Worm (Caenorhabditis elegans) whole organism, L4/young adult: ENCODE results near the gene mog-5.
A peak's percentile ranks its signal among the peaks of the same experiment; 100 is the strongest.

ENCODE experiments used
- W03F9.2 ChIP-seq: fragments of 150-350 bp; optimal IDR thresholded peaks from 2 replicates; lab custom pipeline; 2014; ENCODE audit warnings: missing biosample characterization, missing genetic modification characterization
- dao-5 ChIP-seq: sonication (generic microtip); optimal IDR thresholded peaks from 2 replicates; lab custom pipeline; 2016; ENCODE audit warnings: missing genotype, missing genetic modification characterization, moderate library complexity, missing compliant biosample characterization
- him-1 ChIP-seq: sonication (generic microtip); optimal IDR thresholded peaks from 2 replicates; lab custom pipeline; 2016; ENCODE audit warnings: missing genotype, missing genetic modification reagents, missing genetic modification characterization, missing compliant biosample characterization

Gene mog-5

DNA sequence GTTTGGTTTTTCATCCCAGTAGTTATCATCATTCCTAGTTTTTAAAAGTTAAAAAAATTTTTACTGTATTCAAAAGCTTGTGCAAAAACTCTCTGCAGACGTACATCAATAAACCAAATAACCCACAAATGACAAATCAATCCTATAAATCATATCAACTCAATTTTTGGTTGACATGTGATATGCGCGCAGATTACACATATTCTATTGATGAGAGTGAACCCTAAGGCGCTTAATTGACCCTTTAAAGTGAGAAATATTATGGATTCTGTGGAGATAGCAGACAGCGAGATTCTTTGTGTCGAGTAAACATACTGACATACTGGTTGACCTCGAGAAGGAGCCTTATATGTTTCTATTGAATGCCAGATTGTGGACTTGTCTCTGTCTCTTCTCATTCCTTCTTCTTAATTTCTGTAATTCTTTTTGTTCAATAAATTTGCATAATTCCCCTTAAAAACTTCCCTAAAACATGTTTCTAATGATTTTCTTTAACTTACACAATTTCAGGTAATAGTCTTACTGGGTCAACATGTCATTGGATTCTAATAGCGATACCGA, 16.9 kb downstream of the mog-5 start, which contains the start of gene EEED8.2:
EEED8.2 (plus strand) TSS at position 511 of the 561 bp plus-strand sequence.
- no peak for TF ChIP-seq him-1 (tag; lab: Kevin White, UChicago)
- TF ChIP-seq dao-5 (tag; lab: Kevin White, UChicago): no peak
- TF ChIP-seq W03F9.2 (tag; lab: Kevin White, UChicago): no peak

DNA sequence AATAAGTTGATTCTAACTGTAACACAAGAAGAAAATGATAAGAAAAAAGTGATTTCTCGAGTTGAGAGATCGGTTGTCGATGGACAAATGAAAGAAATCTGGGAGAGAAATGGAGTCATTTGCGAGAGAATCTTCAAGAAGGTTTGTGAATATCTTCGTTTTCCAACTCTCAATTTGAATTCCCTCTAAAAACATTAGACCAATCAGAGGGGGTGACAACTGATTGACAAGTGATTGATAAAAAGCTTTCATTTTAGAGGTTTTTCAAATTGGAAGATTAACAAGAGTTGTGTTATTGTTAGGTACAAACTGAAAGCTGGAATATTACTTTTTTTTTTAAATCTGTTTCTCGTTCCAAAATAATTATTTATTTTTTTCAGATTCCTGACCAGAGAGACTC, 18.6 kb downstream of the mog-5 start:
- TF ChIP-seq W03F9.2 (tag; lab: Kevin White, UChicago): no peak
- TF ChIP-seq dao-5 (tag; lab: Kevin White, UChicago): no peak
- no peak for TF ChIP-seq him-1 (tag; lab: Kevin White, UChicago)

DNA sequence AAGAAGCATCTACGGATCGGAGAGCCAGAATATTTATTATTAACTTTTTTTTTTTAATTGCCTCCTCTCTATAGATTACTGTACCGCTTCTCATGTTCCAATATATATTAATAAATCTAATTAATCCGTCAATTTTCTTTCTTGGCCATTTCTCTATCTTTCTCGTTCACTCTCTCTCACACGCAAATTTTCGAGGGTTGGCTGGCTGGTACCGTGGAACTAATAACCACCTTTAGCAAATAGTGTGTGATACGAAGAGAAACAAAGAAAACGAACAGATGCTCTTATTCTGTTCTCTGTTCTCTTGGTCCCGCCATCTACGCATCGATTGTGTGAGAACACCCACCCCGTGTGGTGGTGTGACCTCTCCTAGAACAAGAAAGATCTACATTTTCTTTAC, 19.0 kb downstream of the mog-5 start:
- TF ChIP-seq dao-5 (tag; lab: Kevin White, UChicago) (no peak), him-1 (tag; lab: Kevin White, UChicago) (no peak), W03F9.2 (tag; lab: Kevin White, UChicago) (no peak)

DNA sequence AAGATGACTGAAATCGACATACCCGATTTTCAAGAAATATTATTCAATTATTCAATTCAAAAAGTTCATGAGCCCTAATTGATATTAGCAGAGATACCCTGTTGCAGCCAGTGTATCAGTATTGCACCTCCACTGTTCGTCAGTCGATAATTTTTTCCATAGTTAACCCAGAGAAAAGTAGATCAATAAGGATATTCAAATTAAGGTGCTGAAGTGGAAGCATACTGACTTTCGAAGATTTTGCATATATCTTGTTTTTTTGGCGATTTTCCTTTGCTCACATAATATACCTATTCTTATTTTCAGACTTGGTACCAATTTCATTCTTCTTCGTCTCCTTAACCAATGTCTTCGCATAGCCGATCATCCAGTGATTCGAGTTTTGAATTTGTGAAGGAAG, 19.6 kb downstream of the mog-5 start, which contains the start of gene EEED8.15:
EEED8.15 (plus strand) TSS at position 301 of the 400 bp plus-strand sequence.
- TF ChIP-seq dao-5 (tag; lab: Kevin White, UChicago): no peak

DNA sequence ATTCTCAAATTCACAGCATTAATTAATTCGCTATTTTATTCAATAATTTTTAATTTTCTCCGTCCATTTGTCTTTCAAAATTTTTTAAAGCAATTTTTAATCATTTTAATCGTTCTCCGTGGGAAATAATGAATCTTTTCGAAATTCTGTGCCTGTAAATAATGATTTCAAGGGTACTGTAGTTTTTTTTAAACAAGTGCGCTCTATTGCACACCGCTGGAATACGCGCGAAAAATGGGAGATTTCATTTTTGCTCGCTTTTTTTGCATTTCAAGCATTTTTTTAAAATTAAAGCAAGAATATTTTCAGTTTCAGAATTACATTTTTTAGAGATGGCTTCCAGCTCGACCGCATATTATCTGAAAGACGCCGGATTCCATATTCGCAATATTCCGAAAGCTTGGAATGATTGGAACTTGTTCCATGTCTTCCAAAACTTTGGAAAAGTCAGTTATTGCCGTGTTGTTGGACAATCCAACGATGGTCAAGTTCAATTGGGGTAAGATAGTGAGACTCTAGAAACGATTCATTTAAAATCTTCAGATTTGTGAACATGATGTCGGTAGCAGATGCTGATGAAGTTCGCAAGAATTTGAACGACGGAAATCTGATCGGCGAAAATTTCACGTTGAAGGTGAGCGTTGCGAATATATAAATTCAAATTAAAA, 21.7 kb downstream of the mog-5 start, which contains the start of gene tofu-6:
tofu-6 (plus strand) TSS at position 302 of the 668 bp plus-strand sequence.
- no peak for TF ChIP-seq him-1 (tag; lab: Kevin White, UChicago)
- no peak for TF ChIP-seq dao-5 (tag; lab: Kevin White, UChicago)
- no peak for TF ChIP-seq W03F9.2 (tag; lab: Kevin White, UChicago)

DNA sequence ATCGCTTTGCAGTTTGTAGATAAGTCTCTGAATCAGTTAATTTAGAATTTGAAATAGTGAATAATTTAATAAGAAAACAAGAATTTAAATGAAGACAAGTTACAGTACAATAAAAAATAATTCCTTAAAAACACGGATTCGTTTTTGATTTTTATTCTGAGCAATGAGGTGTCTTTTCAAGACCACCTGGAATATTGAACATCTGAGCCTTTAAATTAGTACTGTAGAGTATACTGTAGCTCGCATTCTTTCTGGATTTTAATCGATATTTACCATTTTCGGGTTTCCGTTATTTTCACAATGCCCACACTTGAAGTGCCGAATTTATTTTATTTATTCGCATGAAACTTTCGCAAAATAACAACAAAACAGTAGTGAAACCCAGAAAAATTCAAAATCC, 24.5 kb downstream of the mog-5 start, which contains the start of gene F07F6.7:
F07F6.7 (minus strand) TSS at position 27 of the 400 bp plus-strand sequence.
- TF ChIP-seq W03F9.2 (tag; lab: Kevin White, UChicago) (no peak), him-1 (tag; lab: Kevin White, UChicago) (no peak), dao-5 (tag; lab: Kevin White, UChicago) (no peak)

DNA sequence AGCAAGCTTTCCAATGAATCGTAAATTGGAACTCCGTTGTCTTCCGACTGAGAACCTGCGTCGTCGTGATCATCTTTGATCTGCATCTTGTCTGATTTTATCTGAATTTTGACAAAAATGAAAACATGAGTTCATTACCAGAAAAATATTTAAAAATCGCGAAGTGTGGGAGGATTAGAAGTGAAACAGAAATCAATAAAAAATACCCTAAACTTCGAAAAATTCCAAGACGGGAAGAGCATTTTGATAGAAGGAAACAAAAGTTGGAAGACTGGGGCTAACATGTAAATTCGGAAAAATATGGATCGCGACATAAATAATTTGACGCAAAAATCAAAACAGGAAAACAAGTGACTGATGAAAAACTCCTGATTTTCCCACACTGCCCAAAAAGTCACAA, 26.3 kb downstream of the mog-5 start, which contains the start of gene F07F6.8:
F07F6.8 (minus strand) TSS at position 101 of the 400 bp plus-strand sequence.
- TF ChIP-seq him-1 (tag; lab: Kevin White, UChicago): no peak
- TF ChIP-seq W03F9.2 (tag; lab: Kevin White, UChicago): no peak
- TF ChIP-seq dao-5 (tag; lab: Kevin White, UChicago): no peak

DNA sequence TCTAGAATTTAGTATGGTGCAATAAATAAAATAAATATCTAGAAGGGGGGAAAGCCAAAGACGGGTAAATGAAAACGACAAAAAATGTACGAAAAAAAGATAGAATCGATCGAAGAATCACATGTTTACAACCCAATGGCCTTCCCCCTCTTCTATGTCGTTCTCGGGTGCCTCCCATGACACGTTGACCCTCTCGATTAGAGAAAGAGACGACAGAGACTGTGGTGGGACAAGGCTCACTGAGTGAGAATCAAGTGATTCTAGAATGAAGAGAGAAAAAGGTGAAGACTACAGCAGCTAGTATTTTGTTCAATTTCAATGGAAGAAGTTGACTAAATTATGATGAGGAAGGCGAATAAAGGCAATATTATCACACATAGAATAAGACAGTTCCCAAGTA, 26.7 kb downstream of the mog-5 start:
- TF ChIP-seq W03F9.2 (tag; lab: Kevin White, UChicago) (no peak), him-1 (tag; lab: Kevin White, UChicago) (no peak)

DNA sequence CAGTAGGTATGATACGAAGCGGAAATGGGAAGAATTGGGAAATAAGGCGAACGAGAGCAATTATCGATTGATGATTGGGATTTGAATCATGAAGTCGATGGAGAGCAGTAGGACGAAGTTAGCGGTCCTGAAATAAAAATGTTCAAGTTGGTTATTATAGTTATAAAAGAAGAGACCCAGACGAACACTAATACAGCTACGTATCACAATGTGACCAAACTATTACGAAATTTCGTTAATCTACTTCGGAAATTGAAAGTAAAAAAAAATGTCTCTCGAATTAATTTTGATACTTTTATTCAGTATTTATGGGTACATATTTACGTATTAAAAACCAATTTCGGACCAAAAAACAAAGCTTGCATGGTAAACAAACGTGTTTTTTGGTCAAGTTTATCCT, 27.1 kb downstream of the mog-5 start:
- TF ChIP-seq dao-5 (tag; lab: Kevin White, UChicago) (no peak), W03F9.2 (tag; lab: Kevin White, UChicago) (no peak), him-1 (tag; lab: Kevin White, UChicago) (no peak)

DNA sequence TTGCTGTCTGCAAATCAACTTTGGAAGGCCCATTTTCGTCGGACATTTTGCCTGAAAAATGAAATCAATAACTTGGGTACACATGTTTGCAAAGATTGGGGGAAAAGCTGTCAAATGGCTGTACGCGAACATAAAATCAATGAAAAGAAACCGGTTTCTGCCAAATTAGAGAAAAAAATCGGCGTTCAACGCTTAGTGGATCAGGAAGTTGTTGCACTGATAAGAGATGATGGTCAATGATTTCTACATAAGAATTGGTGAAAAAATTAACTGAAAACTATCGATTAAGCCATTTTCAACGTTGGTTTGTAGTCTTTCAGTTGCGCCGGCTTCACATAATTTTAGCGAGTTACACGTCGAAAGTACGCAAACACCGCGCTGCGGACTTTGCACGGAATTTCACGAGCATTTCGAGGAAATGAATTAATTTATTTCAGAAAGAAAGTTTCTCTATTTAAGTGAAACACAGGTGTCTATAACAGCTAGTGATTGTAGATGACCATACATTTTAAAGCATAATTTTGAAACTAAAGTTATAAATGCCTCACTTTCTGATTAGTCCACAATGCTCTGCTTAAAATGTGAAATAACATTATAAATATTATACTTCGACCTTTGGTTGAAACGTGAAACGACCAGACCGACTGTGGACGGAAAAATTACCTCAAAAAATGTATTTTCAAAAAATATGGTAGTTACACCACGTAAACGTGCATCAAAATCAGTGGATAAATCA, 30.4 kb downstream of the mog-5 start, which contains the start of the genes F07F6.4 and F07F6.2:
F07F6.4 (minus strand) TSS at position 51 of the 736 bp plus-strand sequence.
F07F6.2 (plus strand) TSS at position 686 of the 736 bp plus-strand sequence.
- no peak for TF ChIP-seq dao-5 (tag; lab: Kevin White, UChicago)
- TF ChIP-seq W03F9.2 (tag; lab: Kevin White, UChicago): peak; percentile 6
- TF ChIP-seq him-1 (tag; lab: Kevin White, UChicago): no peak

DNA sequence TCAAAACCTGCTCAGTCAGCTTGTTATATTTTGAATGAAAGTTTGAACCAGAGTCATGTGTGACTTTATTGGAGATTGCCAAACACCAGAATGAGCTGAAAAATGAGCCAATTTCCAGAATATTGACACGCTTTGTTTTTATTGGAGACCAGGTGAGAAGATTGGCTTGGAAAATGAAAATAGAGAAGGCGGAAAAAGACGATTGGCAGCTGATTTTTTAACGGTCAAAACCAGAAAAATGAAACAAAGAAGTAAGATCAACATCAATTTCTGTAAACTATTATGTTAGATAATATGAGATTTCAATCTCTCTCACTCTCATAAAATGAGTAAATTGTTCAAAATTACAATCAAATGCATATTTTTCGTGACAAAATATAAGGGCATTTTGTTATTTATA, 33.7 kb downstream of the mog-5 start, which contains the start of gene srx-114:
srx-114 (minus strand) TSS at position 101 of the 400 bp plus-strand sequence.
- TF ChIP-seq him-1 (tag; lab: Kevin White, UChicago) (no peak), dao-5 (tag; lab: Kevin White, UChicago) (no peak), W03F9.2 (tag; lab: Kevin White, UChicago) (no peak)

DNA sequence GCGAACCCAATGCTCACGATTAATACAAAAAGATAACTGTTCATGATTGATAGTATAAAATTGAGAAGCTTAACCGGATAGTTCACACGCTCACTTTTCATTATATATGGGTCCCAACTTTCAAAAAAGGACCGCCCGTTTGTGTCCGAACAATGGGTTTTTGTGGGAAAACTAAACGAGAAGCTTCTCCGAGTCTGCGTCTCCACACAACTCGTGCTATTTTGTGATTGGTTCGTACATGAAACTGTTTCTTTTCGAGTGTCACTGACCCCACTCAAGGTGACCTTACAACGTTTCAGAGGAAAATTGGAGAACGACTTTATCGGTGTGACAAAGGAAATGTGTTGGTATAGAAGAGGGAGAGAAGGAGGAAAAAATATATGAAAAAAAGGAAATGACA, 37.5 kb downstream of the mog-5 start, which contains the start of gene dct-5:
dct-5 (minus strand) TSS at position 101 of the 400 bp plus-strand sequence.
- TF ChIP-seq him-1 (tag; lab: Kevin White, UChicago): no peak
- no peak for TF ChIP-seq W03F9.2 (tag; lab: Kevin White, UChicago)
- TF ChIP-seq dao-5 (tag; lab: Kevin White, UChicago): no peak

DNA sequence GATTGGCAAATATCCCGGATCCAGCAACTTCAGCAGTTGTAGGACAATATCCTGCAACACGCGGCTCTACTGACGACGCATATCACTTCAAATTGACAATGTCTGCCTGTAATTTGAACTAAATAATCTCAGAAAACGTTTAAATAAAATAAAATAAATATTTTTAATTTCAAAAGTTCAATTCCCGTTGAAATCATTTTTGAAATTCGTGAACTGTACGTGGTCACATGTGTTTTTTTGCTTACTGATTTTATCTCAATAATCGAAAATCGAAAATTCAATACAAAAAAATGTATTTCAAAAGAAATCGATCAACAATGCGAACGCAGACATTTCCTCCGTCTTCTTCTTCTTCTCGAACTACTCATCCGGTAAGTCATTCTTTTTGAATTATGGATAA, 38.2 kb downstream of the mog-5 start, which contains the start of gene F07F6.1:
F07F6.1 (plus strand) TSS at position 301 of the 400 bp plus-strand sequence.
- TF ChIP-seq dao-5 (tag; lab: Kevin White, UChicago) (no peak), W03F9.2 (tag; lab: Kevin White, UChicago) (no peak), him-1 (tag; lab: Kevin White, UChicago) (no peak)
